Fruit fly (Drosophila melanogaster) whole organism, pupa: ENCODE data around the gene CG15563.

Experiments used
- CG14655 ChIP-seq: fragments of 200-800 bp; sonication (Bioruptor generic); optimal IDR thresholded peaks from 3 replicates; lab custom pipeline; 2017; ENCODE audit warnings: mild to moderate bottlenecking, missing biosample characterization, missing genetic modification reagents, missing genetic modification characterization
- CG34367 ChIP-seq: fragments of 200-800 bp; sonication (Bioruptor generic); optimal IDR thresholded peaks from 2 replicates; lab custom pipeline; 2018; ENCODE audit warnings: missing biosample characterization, mild to moderate bottlenecking, missing genetic modification characterization
- CG4496 ChIP-seq: fragments of 200-800 bp; sonication (Bioruptor generic); IDR thresholded peaks from 3 replicates; pipeline ENCODE4 v1.3.6; 2022; ENCODE audit warnings: missing biosample characterization, missing genetic modification characterization
- D1 ChIP-seq: fragments of 200-800 bp; sonication (Bioruptor generic); optimal IDR thresholded peaks from 2 replicates; lab custom pipeline; 2018; ENCODE audit warnings: missing biosample characterization, mild to moderate bottlenecking, missing genetic modification characterization, moderate library complexity
- Ets98B ChIP-seq: fragments of 200-800 bp; sonication (Bioruptor generic); IDR thresholded peaks from 2 replicates; pipeline ENCODE4 v1.3.6; 2022; ENCODE audit warnings: missing biosample characterization, missing genetic modification characterization

- TF ChIP-seq CG14655 (no peak), Ets98B (no peak), CG34367 (tag; lab: Kevin White, UChicago) (no peak), D1 (tag; lab: Kevin White, UChicago) (no peak), CG4496 (GFP tag; lab: Robert Waterston, UW) (no peak)
Observed at dm6 chr3R:31257299-31257698, 25.2 kb upstream of the CG15563 start, which contains the start of gene CAH6.
